Fruit fly (Drosophila melanogaster) whole organism, embryonic: ENCODE measurements around the gene CG7352.

Experiments
- Adf1 ChIP-seq: fragments of 200-800 bp; sonication (Bioruptor generic); IDR thresholded peaks from 2 replicates; pipeline ENCODE4 v1.3.6; 2022; ENCODE audit warnings: missing biosample characterization, missing genetic modification characterization
- B-H2 ChIP-seq: fragments of 200-800 bp; sonication (Bioruptor generic); optimal IDR thresholded peaks from 2 replicates; lab custom pipeline; 2018; ENCODE audit warnings: missing biosample characterization, mild to moderate bottlenecking, missing genetic modification characterization
- CG1024 ChIP-seq: fragments of 200-800 bp; sonication (Bioruptor generic); IDR thresholded peaks from 2 replicates; pipeline ENCODE4 v1.3.6; 2022; ENCODE audit warnings: missing biosample characterization, missing genetic modification characterization
- CG10543 ChIP-seq: fragments of 200-800 bp; sonication (Bioruptor generic); optimal IDR thresholded peaks from 3 replicates; lab custom pipeline; 2017; ENCODE audit warnings: missing biosample characterization, mild to moderate bottlenecking, missing genetic modification characterization, moderate library complexity
- CG11398 ChIP-seq: fragments of 200-800 bp; sonication (Bioruptor generic); optimal IDR thresholded peaks from 2 replicates; lab custom pipeline; 2016; ENCODE audit warnings: missing biosample characterization, missing genetic modification characterization
- CG1233 ChIP-seq: fragments of 200-800 bp; sonication (Bioruptor generic); optimal IDR thresholded peaks from 4 replicates; lab custom pipeline; 2018; ENCODE audit warnings: missing biosample characterization, mild to moderate bottlenecking, missing genetic modification characterization
- CG12769 ChIP-seq: fragments of 200-800 bp; sonication (Bioruptor generic); optimal IDR thresholded peaks from 2 replicates; lab custom pipeline; 2019; ENCODE audit warnings: missing biosample characterization, mild to moderate bottlenecking, missing genetic modification characterization, moderate library complexity
- CG14965 ChIP-seq: fragments of 200-800 bp; sonication (Bioruptor generic); optimal IDR thresholded peaks from 2 replicates; lab custom pipeline; 2016; ENCODE audit warnings: missing biosample characterization, missing genetic modification characterization, borderline replicate concordance
- CG15269 ChIP-seq: fragments of 200-800 bp; sonication (Bioruptor generic); optimal IDR thresholded peaks from 2 replicates; lab custom pipeline; 2018; ENCODE audit warnings: missing biosample characterization, mild to moderate bottlenecking, missing genetic modification characterization, moderate library complexity
- CG15479 ChIP-seq: fragments of 200-800 bp; sonication (Bioruptor generic); optimal IDR thresholded peaks from 3 replicates; lab custom pipeline; 2019; ENCODE audit warnings: missing biosample characterization, mild to moderate bottlenecking, missing genetic modification characterization, moderate library complexity
- CG16813 ChIP-seq: fragments of 200-800 bp; sonication (Bioruptor generic); IDR thresholded peaks from 3 replicates; pipeline ENCODE4 v1.3.6; 2022; ENCODE audit warnings: missing biosample characterization, missing genetic modification characterization; ENCODE audit not compliant: partially characterized antibody
- CG2199 ChIP-seq: fragments of 200-800 bp; sonication (Bioruptor generic); IDR thresholded peaks from 3 replicates; pipeline ENCODE4 v1.3.6; 2022; ENCODE audit warnings: missing biosample characterization, missing genetic modification characterization
- CG30020 ChIP-seq: fragments of 200-800 bp; optimal IDR thresholded peaks from 2 replicates; lab custom pipeline; 2019; ENCODE audit warnings: missing biosample characterization, mild to moderate bottlenecking, missing genetic modification characterization, moderate library complexity
- CG32767 ChIP-seq: fragments of 200-800 bp; sonication (Bioruptor generic); IDR thresholded peaks from 2 replicates; pipeline ENCODE4 v1.3.6; 2022; ENCODE audit warnings: missing biosample characterization, missing genetic modification characterization
- CG34376 ChIP-seq: fragments of 200-800 bp; sonication (Bioruptor generic); optimal IDR thresholded peaks from 2 replicates; lab custom pipeline; 2018; ENCODE audit warnings: missing biosample characterization, mild to moderate bottlenecking, missing genetic modification characterization
- CG4360 ChIP-seq: fragments of 200-800 bp; sonication (Bioruptor generic); IDR thresholded peaks from 2 replicates; pipeline ENCODE4 v1.3.6; 2022; ENCODE audit warnings: missing biosample characterization, missing genetic modification characterization
- CG6765 ChIP-seq: fragments of 200-800 bp; sonication (Bioruptor generic); optimal IDR thresholded peaks from 3 replicates; lab custom pipeline; 2017; ENCODE audit warnings: missing biosample characterization, mild to moderate bottlenecking, missing genetic modification characterization
- CG7786 ChIP-seq: fragments of 200-800 bp; sonication (Bioruptor generic); optimal IDR thresholded peaks from 2 replicates; lab custom pipeline; 2016; ENCODE audit warnings: missing biosample characterization, missing genetic modification characterization
- CG8290 ChIP-seq, 3 experiments: fragments of 200-800 bp; sonication (Bioruptor generic); optimal IDR thresholded peaks; 2 replicates each; lab custom pipeline; 2016 to 2019; ENCODE audit warnings: missing biosample characterization in 3 of 3, missing genetic modification characterization in 3 of 3, mild to moderate bottlenecking in 2 of 3, moderate library complexity in 1 of 3
- CG8924 ChIP-seq: fragments of 200-800 bp; optimal IDR thresholded peaks from 3 replicates; lab custom pipeline; 2019; ENCODE audit warnings: missing biosample characterization, mild to moderate bottlenecking, missing genetic modification characterization, moderate library complexity
- D19A ChIP-seq: fragments of 200-800 bp; optimal IDR thresholded peaks from 3 replicates; lab custom pipeline; 2019; ENCODE audit warnings: missing biosample characterization, mild to moderate bottlenecking, missing genetic modification characterization, moderate library complexity
- D19B ChIP-seq: fragments of 200-800 bp; sonication (Bioruptor generic); optimal IDR thresholded peaks from 2 replicates; lab custom pipeline; 2017; ENCODE audit warnings: missing biosample characterization, mild to moderate bottlenecking, missing genetic modification characterization
- ERR ChIP-seq: fragments of 200-800 bp; sonication (Bioruptor generic); optimal IDR thresholded peaks from 2 replicates; lab custom pipeline; 2016; ENCODE audit warnings: missing biosample characterization, missing genetic modification characterization
- HHEX ChIP-seq: fragments of 200-800 bp; sonication (Bioruptor generic); optimal IDR thresholded peaks from 3 replicates; lab custom pipeline; 2017; ENCODE audit warnings: missing biosample characterization, mild to moderate bottlenecking, missing genetic modification characterization, missing genetic modification reagents
- HLH3B ChIP-seq: fragments of 200-800 bp; sonication (Bioruptor generic); IDR thresholded peaks from 2 replicates; pipeline ENCODE4 v1.3.6; 2022; ENCODE audit warnings: missing biosample characterization, missing genetic modification characterization
- Lpt ChIP-seq: fragments of >200 bp; optimal IDR thresholded peaks from 2 replicates; lab custom pipeline; 2018; ENCODE audit warnings: missing biosample characterization, missing genetic modification characterization
- Mrtf ChIP-seq: fragments of 200-800 bp; sonication (Bioruptor generic); IDR thresholded peaks from 3 replicates; pipeline ENCODE4 v1.3.6; 2022; ENCODE audit warnings: missing biosample characterization, missing genetic modification characterization
- Rx ChIP-seq: fragments of 200-800 bp; sonication (Bioruptor generic); IDR thresholded peaks from 2 replicates; pipeline ENCODE4 v1.3.6; 2022; ENCODE audit warnings: missing biosample characterization, missing genetic modification characterization
- Scr ChIP-seq: fragments of 200-800 bp; sonication (Bioruptor generic); IDR thresholded peaks from 2 replicates; pipeline ENCODE4 v1.3.6; 2022; ENCODE audit warnings: missing biosample characterization, missing genetic modification characterization; ENCODE audit not compliant: partially characterized antibody
- Sox102F ChIP-seq: fragments of 200-800 bp; sonication (Bioruptor generic); optimal IDR thresholded peaks from 2 replicates; lab custom pipeline; 2018; ENCODE audit warnings: missing biosample characterization, mild to moderate bottlenecking, missing genetic modification characterization, moderate library complexity
- YL-1 ChIP-seq: fragments of 200-800 bp; sonication (Bioruptor generic); optimal IDR thresholded peaks from 3 replicates; lab custom pipeline; 2017; ENCODE audit warnings: missing biosample characterization, mild to moderate bottlenecking, missing genetic modification characterization
- ab ChIP-seq: fragments of 200-800 bp; sonication (Bioruptor generic); optimal IDR thresholded peaks from 2 replicates; lab custom pipeline; 2016; ENCODE audit warnings: missing biosample characterization, missing genetic modification characterization
- ase ChIP-seq: fragments of 200-800 bp; sonication (Bioruptor generic); IDR thresholded peaks from 3 replicates; pipeline ENCODE4 v1.3.6; 2022; ENCODE audit warnings: missing biosample characterization, missing genetic modification characterization
- bsh ChIP-seq, 2 experiments: fragments of 200-800 bp; sonication (Bioruptor generic); optimal IDR thresholded peaks; 2 replicates each; lab custom pipeline; 2017 to 2018; ENCODE audit warnings: mild to moderate bottlenecking in 2 of 2, missing biosample characterization in 2 of 2, missing genetic modification characterization in 2 of 2, moderate library complexity in 1 of 2
- chinmo ChIP-seq: fragments of 200-800 bp; sonication (Bioruptor generic); IDR thresholded peaks from 4 replicates; pipeline ENCODE4 v1.3.6; 2022; ENCODE audit warnings: missing biosample characterization, missing genetic modification characterization; ENCODE audit not compliant: partially characterized antibody
- ci ChIP-seq: fragments of 200-800 bp; sonication (Bioruptor generic); IDR thresholded peaks from 3 replicates; pipeline ENCODE4 v1.3.6; 2022; ENCODE audit warnings: missing biosample characterization, missing genetic modification characterization
- crol ChIP-seq: fragments of 200-800 bp; sonication (Bioruptor generic); IDR thresholded peaks from 2 replicates; pipeline ENCODE4 v1.3.6; 2022; ENCODE audit warnings: missing biosample characterization, missing genetic modification characterization
- cwo ChIP-seq: fragments of 200-800 bp; sonication (Bioruptor generic); optimal IDR thresholded peaks from 3 replicates; lab custom pipeline; 2017; ENCODE audit warnings: missing biosample characterization, missing genetic modification characterization, mild to moderate bottlenecking, moderate library complexity, missing genetic modification reagents
- dmrt11E ChIP-seq: fragments of 200-800 bp; sonication (Bioruptor generic); optimal IDR thresholded peaks from 3 replicates; lab custom pipeline; 2018; ENCODE audit warnings: missing biosample characterization, mild to moderate bottlenecking, missing genetic modification characterization, moderate library complexity
- inv ChIP-seq: fragments of 200-800 bp; sonication (Bioruptor generic); IDR thresholded peaks from 2 replicates; pipeline ENCODE4 v1.3.6; 2022; ENCODE audit warnings: missing biosample characterization, missing genetic modification characterization; ENCODE audit not compliant: partially characterized antibody
- jigr1 ChIP-seq: fragments of 200-800 bp; sonication (Bioruptor generic); IDR thresholded peaks from 3 replicates; pipeline ENCODE4 v1.3.6; 2022; ENCODE audit warnings: missing biosample characterization, missing genetic modification characterization
- lmd ChIP-seq: fragments of 200-800 bp; sonication (Bioruptor generic); IDR thresholded peaks from 2 replicates; pipeline ENCODE4 v1.3.6; 2022; ENCODE audit warnings: missing biosample characterization, missing genetic modification characterization
- nom ChIP-seq: fragments of 200-800 bp; sonication (Bioruptor generic); optimal IDR thresholded peaks from 2 replicates; lab custom pipeline; 2017; ENCODE audit warnings: missing biosample characterization, missing genetic modification characterization, mild to moderate bottlenecking, moderate library complexity, missing genetic modification reagents
- sens ChIP-seq: fragments of 200-800 bp; sonication (Bioruptor generic); peaks from one replicate; lab custom pipeline; 2016; ENCODE audit warnings: missing biosample characterization, missing genetic modification characterization
- sug ChIP-seq: fragments of 200-800 bp; optimal IDR thresholded peaks from 2 replicates; lab custom pipeline; 2019; ENCODE audit warnings: missing biosample characterization, mild to moderate bottlenecking, missing genetic modification characterization, moderate library complexity

Gene CG7352

dm6 chr3R:8349449-8350115 is 2.2 kb downstream of the CG7352 start, which contains the start of gene Atg13 (continued):
- TF ChIP-seq D19A (no peak), jigr1 (no peak), CG1233 (GFP tag; lab: Kevin White, UChicago) (peak; percentile 10), CG32767 (GFP tag; lab: Robert Waterston, UW) (no peak), Mrtf (GFP tag; lab: Robert Waterston, UW) (no peak), inv (GFP tag; lab: Robert Waterston, UW) (peak; percentile 70), CG7786 (GFP tag; lab: Kevin White, UChicago) (no peak), D19B (GFP tag; lab: Kevin White, UChicago) (no peak)
- TF ChIP-seq, all 482 proteins: peak for 145

dm6 chr3R:8352961-8353728 is 5.8 kb downstream of the CG7352 start:
- TF ChIP-seq ci (GFP tag; lab: Robert Waterston, UW) (0 out of 3 replicates have a peak, but pooled peaks have one; percentile 9), dmrt11E (tag; lab: Kevin White, UChicago) (no peak), chinmo (GFP tag; lab: Robert Waterston, UW) (0 out of 4 replicates have a peak, but pooled peaks have one; percentile 58), YL-1 (GFP tag; lab: Kevin White, UChicago) (peak; percentile 3), Scr (GFP tag; lab: Robert Waterston, UW) (no peak), CG16813 (GFP tag; lab: Robert Waterston, UW) (no peak), lmd (GFP tag; lab: Robert Waterston, UW) (0 out of 2 replicates have a peak, but pooled peaks have one; percentile 16), CG4360 (0 out of 2 replicates have a peak, but pooled peaks have one; percentile 17), CG7786 (GFP tag; lab: Kevin White, UChicago) (no peak), CG15479 (GFP tag; lab: Kevin White, UChicago) (no peak), ase (GFP tag; lab: Robert Waterston, UW) (no peak), bsh (GFP tag; optimal IDR thresholded peaks at IDR 0.05; lab: Kevin White, UChicago) (no peak), CG8290 (GFP tag; optimal IDR thresholded peaks at IDR 0.05; lab: Kevin White, UChicago) (no peak), CG8290 (tag; optimal IDR thresholded peaks at IDR 0.05; lab: Kevin White, UChicago) (peak in 1 of 2 experiments; percentile 41), CG15269 (tag; lab: Kevin White, UChicago) (no peak), CG10543 (GFP tag; lab: Kevin White, UChicago) (peak; percentile 43), Lpt (GFP tag; lab: Kevin White, UChicago) (no peak), ab (GFP tag; lab: Kevin White, UChicago) (no peak), CG2199 (0 out of 3 replicates have a peak, but pooled peaks have one; percentile 16), cwo (GFP tag; lab: Kevin White, UChicago) (peak; percentile 82), HHEX (GFP tag; lab: Kevin White, UChicago) (no peak), CG11398 (GFP tag; lab: Kevin White, UChicago) (no peak), CG12769 (tag; lab: Kevin White, UChicago) (peak; percentile 51), HLH3B (0 out of 2 replicates have a peak, but pooled peaks have one; percentile 4), CG6765 (GFP tag; lab: Kevin White, UChicago) (peak; percentile 2), sens (GFP tag; lab: Kevin White, UChicago) (peak; percentile 41), CG1024 (peak; percentile 27; the same call in 1 of the 2 replicates), crol (GFP tag; lab: Robert Waterston, UW) (no peak), Adf1 (no peak), CG34376 (GFP tag; lab: Kevin White, UChicago) (peak; percentile 34), B-H2 (GFP tag; lab: Kevin White, UChicago) (peak; percentile 15), CG14965 (GFP tag; lab: Kevin White, UChicago) (no peak), ERR (GFP tag; lab: Kevin White, UChicago) (peak; percentile 25), CG1233 (GFP tag; lab: Kevin White, UChicago) (peak; percentile 6), CG8924 (tag; lab: Kevin White, UChicago) (no peak), Sox102F (no peak), nom (GFP tag; lab: Kevin White, UChicago) (no peak), CG30020 (tag; lab: Kevin White, UChicago) (no peak), Rx (GFP tag; lab: Robert Waterston, UW) (no peak), sug (tag; lab: Kevin White, UChicago) (peak; percentile 75)
